Fruit fly (Drosophila melanogaster) Kc167 (cell line): ENCODE results near the gene PIG-Wb.

Source experiments
- Sin3A ChIP-seq: fragments of >200 bp; optimal IDR thresholded peaks from 2 replicates; lab custom pipeline; 2018; ENCODE audit warnings: missing external identifiers
- insv ChIP-seq: fragments of >200 bp; optimal IDR thresholded peaks from 3 replicates; lab custom pipeline; 2018; ENCODE audit warnings: missing external identifiers
- psq ChIP-seq: fragments of >200 bp; optimal IDR thresholded peaks from 2 replicates; lab custom pipeline; 2017; ENCODE audit warnings: missing external identifiers

- TF ChIP-seq psq (lab: Kevin White, UChicago) (no peak), Sin3A (lab: Kevin White, UChicago) (no peak), insv (no peak)
Measured at dm6 chr3L:1745432-1745831, 7.5 kb upstream of the PIG-Wb start.
